Fruit fly (Drosophila melanogaster) whole organism, adult: Measurements from ENCODE around the gene CG31380.

ENCODE experiments used
- CG11617 ChIP-seq: fragments of 200-800 bp; sonication (Bioruptor generic); optimal IDR thresholded peaks from 2 replicates; lab custom pipeline; 2017; ENCODE audit warnings: mild to moderate bottlenecking, missing biosample characterization, missing genetic modification reagents, missing genetic modification characterization
- CG7101 ChIP-seq: fragments of 200-800 bp; sonication (Bioruptor generic); optimal IDR thresholded peaks from 2 replicates; lab custom pipeline; 2018; ENCODE audit warnings: missing biosample characterization, mild to moderate bottlenecking, missing genetic modification characterization, moderate library complexity
- Clk ChIP-seq: fragments of 200-800 bp; sonication (Bioruptor generic); optimal IDR thresholded peaks from 2 replicates; lab custom pipeline; 2017; ENCODE audit warnings: missing biosample characterization, missing genetic modification characterization
- Crg-1 ChIP-seq: fragments of 200-800 bp; sonication (Bioruptor generic); optimal IDR thresholded peaks from 2 replicates; lab custom pipeline; 2016; ENCODE audit warnings: missing biosample characterization, missing genetic modification characterization
- bab1 ChIP-seq: fragments of 200-800 bp; sonication (Bioruptor generic); optimal IDR thresholded peaks from 3 replicates; lab custom pipeline; 2019; ENCODE audit warnings: missing biosample characterization, mild to moderate bottlenecking, missing genetic modification characterization, moderate library complexity
- cic ChIP-seq: fragments of 200-800 bp; sonication (Bioruptor generic); optimal IDR thresholded peaks from 2 replicates; lab custom pipeline; 2017; ENCODE audit warnings: missing biosample characterization, mild to moderate bottlenecking, missing genetic modification characterization, moderate library complexity
- kay ChIP-seq: fragments of 200-800 bp; sonication (Bioruptor generic); peaks from one replicate; lab custom pipeline; 2016; ENCODE audit warnings: missing biosample characterization, missing genetic modification characterization, borderline replicate concordance
- ovo ChIP-seq: fragments of 200-800 bp; sonication (Bioruptor generic); optimal IDR thresholded peaks from 2 replicates; lab custom pipeline; 2016; ENCODE audit warnings: missing biosample characterization, missing genetic modification characterization
- toe ChIP-seq: fragments of 200-800 bp; sonication (Bioruptor generic); optimal IDR thresholded peaks from 2 replicates; lab custom pipeline; 2016; ENCODE audit warnings: missing biosample characterization, missing genetic modification characterization

DNA sequence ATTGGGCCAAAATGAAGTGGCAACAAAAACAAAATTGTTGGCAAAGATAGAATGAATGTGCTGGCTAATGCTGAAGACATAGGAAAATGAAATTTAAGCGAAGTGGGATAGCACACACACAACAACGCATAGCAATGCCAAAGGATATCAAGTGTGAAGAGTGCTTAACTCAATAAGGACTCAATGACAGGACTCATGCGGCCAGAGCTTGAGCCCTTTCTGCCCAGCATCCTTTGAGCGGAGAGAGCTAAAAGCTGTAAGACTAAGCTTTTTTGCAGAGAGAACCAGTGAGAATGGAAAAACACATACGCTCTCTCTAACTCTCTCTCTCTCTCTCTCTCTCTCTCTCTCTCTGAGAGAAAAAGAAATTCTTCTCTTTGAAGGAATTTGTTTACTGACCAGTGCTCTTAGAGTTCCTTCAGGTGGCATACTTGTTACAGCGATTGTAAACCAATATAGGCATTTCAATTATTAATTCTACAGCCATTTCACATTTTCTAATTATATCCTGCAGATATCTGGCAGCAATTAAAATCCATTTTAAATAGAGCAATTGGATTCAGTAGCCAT lies 6.3 kb downstream of the CG31380 start:
- TF ChIP-seq CG7101 (tag; lab: Kevin White, UChicago) (no peak), Clk (GFP tag; lab: Kevin White, UChicago) (no peak), Crg-1 (GFP tag; lab: Kevin White, UChicago) (no peak), kay (GFP tag; lab: Kevin White, UChicago) (no peak), cic (GFP tag; lab: Kevin White, UChicago) (no peak), bab1 (no peak), ovo (GFP tag; lab: Kevin White, UChicago) (no peak), CG11617 (GFP tag; lab: Kevin White, UChicago) (no peak), toe (GFP tag; lab: Kevin White, UChicago) (no peak)
